Fruit fly (Drosophila melanogaster): ENCODE results near the gene CG13893.

Gene CG13893

DNA sequence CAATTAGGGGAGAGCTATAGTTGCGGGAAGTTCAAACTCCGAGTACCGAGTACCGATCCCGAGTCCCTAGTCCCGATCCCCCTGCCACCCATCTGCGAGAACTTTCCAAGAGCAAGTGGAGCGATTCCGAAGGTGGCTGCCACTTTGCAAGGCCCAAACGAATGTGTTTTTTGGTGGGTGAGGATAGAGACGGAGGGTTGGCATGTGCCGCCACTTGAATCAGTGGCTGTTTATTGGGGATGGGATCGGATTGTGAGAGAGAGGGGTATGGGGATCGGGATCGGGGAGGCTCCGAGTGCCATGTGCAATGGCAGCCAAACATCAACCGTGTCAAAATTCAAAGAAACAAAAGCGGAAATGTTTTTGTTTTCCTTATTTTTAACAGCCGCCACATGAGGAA is 11.6 kb downstream of the CG13893 start:
- TF ChIP-seq noc (tag; optimal IDR thresholded peaks at IDR 0.05) = no peak

DNA sequence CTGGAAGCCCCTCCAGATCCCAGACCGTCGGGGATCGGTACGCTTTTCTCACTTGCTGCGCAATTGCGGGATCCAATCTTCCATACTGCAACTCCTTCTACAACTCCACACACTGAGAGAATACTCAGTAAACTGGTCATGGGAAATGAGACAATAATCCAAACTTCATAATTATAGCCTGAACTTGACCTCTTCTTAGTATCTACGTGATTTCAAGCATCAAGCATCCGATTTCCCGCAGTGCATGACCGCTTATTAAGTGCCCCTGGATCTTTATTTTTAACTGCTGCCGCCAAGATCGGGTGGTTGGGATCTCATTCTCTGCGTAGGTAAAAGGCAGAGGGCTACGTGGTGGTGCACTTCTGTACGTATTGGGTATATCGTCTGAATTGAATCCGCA is 12.4 kb downstream of the CG13893 start:
- no peak for TF ChIP-seq noc (tag; optimal IDR thresholded peaks at IDR 0.05)

- peak; percentile 55 for TF ChIP-seq noc (tag; optimal IDR thresholded peaks at IDR 0.05)
Measured at dm6 chr3L:589290-590281, 14.2 kb downstream of the CG13893 start.

- no peak for TF ChIP-seq noc (tag; optimal IDR thresholded peaks at IDR 0.05)
Measured at dm6 chr3L:589174-589289, 14.8 kb downstream of the CG13893 start, which contains the start of gene Kah. Kah (minus strand) TSS chr3L:589274.

DNA sequence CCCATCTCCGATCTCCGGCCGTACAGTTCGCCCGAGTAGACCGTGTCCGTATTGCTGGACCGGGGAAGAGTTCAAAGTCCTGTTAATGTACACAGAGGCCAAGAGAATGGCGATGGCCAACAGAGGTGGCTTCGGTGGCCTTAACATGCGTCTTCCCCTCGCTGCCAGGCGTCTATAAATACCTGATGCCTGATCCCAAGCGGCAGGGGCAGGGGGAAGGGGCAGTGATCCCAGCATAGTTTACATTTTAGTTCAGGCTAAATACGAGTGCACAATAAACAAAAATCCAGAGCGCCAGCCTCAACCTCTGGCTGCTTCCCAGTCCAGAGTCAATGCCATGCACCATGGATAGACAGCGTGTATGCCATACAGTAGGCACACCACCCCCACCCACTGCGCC is 16.0 kb downstream of the CG13893 start:
- no peak for TF ChIP-seq noc (tag; optimal IDR thresholded peaks at IDR 0.05)

DNA sequence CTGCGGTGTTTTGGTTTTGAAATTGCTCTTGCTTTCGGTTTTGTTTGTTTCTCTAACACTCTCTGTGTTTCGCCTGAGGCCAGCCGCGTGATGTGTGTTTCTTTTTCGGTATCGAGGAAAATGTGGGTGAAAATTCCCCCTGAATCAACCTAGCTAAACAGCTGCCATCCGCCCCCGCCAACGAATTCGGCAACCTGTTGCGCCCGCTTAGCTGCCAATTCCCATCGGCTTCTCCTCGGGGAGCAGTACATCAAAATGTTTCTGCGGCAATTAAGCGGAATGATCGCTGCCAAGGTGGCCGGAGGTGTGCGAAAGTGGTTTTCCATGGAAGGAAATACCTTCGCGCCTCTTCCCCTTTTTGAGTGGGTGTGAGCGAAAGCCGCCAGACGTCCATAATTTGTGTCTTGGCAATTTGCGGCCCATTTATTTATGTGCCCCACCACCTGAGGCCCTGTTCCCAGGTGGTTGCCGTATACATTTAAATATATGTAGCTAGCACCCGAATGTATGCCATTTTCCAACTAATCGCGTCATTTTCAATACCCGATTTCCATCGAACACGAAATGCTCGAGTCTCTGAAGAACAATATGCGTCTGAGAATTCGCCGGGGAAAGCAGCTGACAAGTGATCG is 17.1 kb downstream of the CG13893 start:
- no peak for TF ChIP-seq noc (tag; optimal IDR thresholded peaks at IDR 0.05)

DNA sequence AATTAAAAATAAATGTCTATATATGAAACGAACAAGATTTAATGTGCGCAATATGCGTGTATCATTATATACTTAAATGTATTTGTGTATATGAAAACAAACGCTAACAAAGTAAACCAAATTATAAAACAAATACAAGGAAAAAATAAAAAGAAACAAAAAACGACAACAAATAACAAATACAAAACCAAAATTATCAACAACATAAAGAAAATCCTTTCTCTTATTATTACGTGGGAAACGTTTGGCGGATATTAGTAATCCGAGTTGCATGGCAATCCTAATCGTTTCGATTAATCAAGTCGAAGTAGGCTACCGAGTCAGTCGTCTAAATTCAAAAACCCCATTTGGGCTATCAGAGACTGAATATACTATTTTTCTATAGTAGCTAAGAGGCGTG is 22.8 kb downstream of the CG13893 start, which contains the start of gene Ppm1:
Gene Ppm1 (plus strand): TSS at position 301 of the 400 bp plus-strand sequence.
- TF ChIP-seq noc (tag; optimal IDR thresholded peaks at IDR 0.05) = no peak

dm6 chr3L:572940-573339 is 30.9 kb downstream of the CG13893 start:
- TF ChIP-seq noc (tag; optimal IDR thresholded peaks at IDR 0.05) = no peak

- TF ChIP-seq noc (tag; optimal IDR thresholded peaks at IDR 0.05) = no peak
Measured at dm6 chr3L:565964-566627, 37.7 kb downstream of the CG13893 start.

DNA sequence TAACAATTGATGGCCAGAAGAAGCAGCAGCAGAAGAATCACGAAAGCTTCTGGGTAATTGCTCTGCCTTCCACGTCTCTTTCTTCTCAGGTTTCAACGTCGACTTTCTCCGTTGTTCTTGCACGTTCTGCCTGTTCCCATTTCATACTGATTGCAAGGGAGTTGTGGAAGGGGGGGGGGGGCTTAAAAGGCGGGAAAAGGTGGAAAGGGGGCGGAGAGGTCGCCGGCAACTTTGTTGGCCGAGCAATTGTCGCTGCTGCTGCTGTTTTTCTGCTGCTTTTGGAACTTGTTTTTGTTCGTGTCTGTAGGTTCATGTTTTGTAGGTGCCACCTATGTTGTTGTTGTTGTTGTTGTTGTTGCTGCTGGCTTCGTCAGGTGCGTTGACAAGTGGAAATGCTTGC is 38.2 kb downstream of the CG13893 start:
- no peak for TF ChIP-seq noc (tag; optimal IDR thresholded peaks at IDR 0.05)

DNA sequence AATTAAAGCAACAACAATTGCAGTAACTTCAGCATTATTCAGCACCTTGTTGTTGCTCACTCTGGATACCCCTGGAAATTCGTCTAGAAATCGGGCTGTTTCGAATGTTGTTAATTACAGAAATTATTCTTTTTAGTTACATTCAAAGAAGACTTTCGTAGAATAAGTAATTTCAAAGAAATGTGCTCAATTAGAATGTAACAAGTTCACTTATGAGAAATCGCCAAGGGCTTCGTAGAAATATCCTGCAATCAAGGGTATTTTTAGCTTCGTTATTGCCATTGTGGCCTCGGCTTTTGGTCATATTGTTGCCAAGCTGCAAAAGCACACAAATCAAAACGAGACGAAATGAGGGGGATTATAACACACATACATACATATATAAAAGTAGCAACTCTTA is 39.9 kb downstream of the CG13893 start:
- TF ChIP-seq noc (tag; optimal IDR thresholded peaks at IDR 0.05) = no peak

DNA sequence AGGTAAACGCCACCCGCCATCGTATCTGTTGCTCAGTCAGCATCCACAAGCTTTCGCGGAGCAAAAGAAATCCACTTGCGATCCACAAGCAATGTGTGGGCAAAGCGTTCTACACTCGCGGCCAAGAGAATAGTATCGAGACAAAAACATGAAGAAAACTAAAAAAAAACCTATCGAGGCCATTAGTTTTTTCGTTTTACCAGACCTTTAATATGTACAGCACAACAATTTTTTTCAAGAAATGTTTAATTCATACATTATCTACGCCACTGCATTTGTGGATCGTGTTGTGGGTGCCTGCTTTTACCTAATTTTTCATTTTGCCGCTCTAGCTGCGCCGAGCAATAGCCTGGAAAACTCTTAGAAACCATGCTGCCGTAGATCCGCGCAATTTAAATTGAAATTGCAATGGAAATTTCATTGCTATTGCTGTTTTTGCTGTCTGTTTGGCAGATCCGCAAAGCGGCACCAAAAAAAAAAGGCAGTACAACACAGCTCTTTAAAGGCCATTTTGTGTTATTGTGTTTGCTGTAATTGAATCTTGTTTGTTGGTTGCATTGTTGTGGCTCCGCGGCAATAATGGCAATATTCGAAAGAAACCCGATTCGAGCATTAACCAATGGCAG is 40.7 kb downstream of the CG13893 start:
- TF ChIP-seq noc (tag; optimal IDR thresholded peaks at IDR 0.05) = peak; percentile 18

DNA sequence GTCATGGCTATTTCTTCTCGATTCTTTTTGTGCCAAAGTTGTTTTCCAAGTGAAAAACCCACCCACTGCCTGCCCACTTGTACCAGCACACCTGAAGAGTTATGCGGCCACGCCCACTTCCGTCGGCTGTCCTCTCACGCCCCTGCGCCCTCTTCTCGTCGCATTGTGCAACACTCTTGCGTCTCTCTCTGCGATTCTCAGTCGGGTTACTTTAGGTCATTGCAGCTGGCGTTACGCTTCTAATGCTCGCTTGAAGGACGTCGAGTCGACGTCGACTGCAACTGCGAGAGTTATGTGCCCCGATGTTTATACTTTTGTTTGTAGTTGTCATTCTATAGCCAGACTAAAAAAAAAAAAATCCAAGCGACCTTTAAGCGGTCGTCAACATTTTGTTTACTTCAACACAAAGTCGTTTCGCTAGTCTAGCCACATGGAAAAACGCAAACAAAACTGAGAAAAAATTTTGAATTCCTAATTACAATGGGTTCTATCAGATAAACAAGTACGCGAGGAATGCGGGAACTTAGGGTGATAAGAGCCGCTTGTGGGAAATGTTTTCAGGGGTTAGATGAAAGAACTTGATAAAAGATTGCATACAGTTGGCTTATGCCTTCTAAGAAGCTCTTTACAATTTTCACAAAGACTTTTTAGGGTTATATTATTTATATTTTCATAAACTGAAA is 41.9 kb downstream of the CG13893 start:
- TF ChIP-seq noc (tag; optimal IDR thresholded peaks at IDR 0.05) = no peak

- no peak for TF ChIP-seq noc (tag; optimal IDR thresholded peaks at IDR 0.05)
Measured at dm6 chr3L:561117-561516, 42.7 kb downstream of the CG13893 start.

- peak; percentile 3 for TF ChIP-seq noc (tag; optimal IDR thresholded peaks at IDR 0.05)
Measured at dm6 chr3L:559390-560034, 44.3 kb downstream of the CG13893 start.
